Fruit fly (Drosophila melanogaster): ENCODE measurements around the gene CG15764.

The CG15764 gene

dm6 chrX:5900146-5901093 lies 31.5 kb downstream of the CG15764 start, which contains the start of gene Act5C (continued):
- TF ChIP-seq Eip75B (GFP tag; optimal IDR thresholded peaks at IDR 0.05) (peak; percentile 98), achi (GFP tag; optimal IDR thresholded peaks at IDR 0.05) (peak; percentile 96), fkh (GFP tag; optimal IDR thresholded peaks at IDR 0.05) (peak; percentile 38), CG8319 (GFP tag; optimal IDR thresholded peaks at IDR 0.05) (peak; percentile 93), CG11902 (GFP tag; optimal IDR thresholded peaks at IDR 0.05) (peak; percentile 93), Ets21C (GFP tag; optimal IDR thresholded peaks at IDR 0.05) (peak; percentile 92), CG11762 (GFP tag; optimal IDR thresholded peaks at IDR 0.05; ENCODE audit: insufficient read depth) (peak; percentile 92), Lpt (GFP tag; optimal IDR thresholded peaks at IDR 0.05) (peak; percentile 94), CG31627 (GFP tag; optimal IDR thresholded peaks at IDR 0.05) (peak; percentile 96), esn (GFP tag; optimal IDR thresholded peaks at IDR 0.05) (peak; percentile 98)

DNA sequence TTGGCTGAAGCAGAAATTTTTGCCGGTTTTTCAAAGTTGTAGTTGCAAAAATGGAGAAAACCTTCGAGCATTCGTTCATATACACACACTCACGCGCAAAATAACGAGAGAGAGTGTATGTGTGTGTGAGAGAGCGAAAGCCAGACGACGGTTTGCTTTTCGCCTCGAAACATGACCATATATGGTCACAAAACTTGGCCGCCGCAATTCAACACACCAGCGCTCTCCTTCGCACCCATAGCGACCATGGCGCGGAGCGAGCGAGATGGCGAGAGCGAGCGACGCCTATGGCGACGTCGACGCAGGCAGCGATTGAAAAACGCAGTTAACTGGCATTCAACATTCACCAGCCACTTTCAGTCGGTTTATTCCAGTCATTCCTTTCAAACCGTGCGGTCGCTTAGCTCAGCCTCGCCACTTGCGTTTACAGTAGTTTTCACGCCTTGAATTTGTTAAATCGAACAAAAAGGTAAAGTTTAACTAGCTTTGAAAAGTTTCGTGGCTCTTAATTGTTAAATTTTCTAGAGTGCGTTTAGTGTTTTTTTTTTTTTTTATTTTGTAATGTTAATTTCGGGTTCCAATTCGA lies 32.8 kb downstream of the CG15764 start:
- TF ChIP-seq CG6792 (GFP tag; optimal IDR thresholded peaks at IDR 0.05) = no peak
- peak; percentile 36 for TF ChIP-seq dsx (GFP tag; optimal IDR thresholded peaks at IDR 0.05; ENCODE audit: poor library complexity, severe bottlenecking)
- TF ChIP-seq Hr39 (GFP tag; optimal IDR thresholded peaks at IDR 0.05) = no peak
- peak; percentile 47 for TF ChIP-seq esn (GFP tag; optimal IDR thresholded peaks at IDR 0.05)
- no peak; the same call in 2 of the 3 replicates for TF ChIP-seq CG6163 (GFP tag; IDR thresholded peaks at IDR 0.05)
- TF ChIP-seq CG15336 (GFP tag; IDR thresholded peaks at IDR 0.05) = peak; percentile 41; the same call in 1 of the 2 replicates
- TF ChIP-seq CG3032 (tag; optimal IDR thresholded peaks at IDR 0.05) = no peak
- no peak for TF ChIP-seq Hr38 (GFP tag; optimal IDR thresholded peaks at IDR 0.05)
- peak; percentile 5 for TF ChIP-seq CG16779 (tag; optimal IDR thresholded peaks at IDR 0.05)
- peak; percentile 36 for TF ChIP-seq Sox14 (GFP tag; optimal IDR thresholded peaks at IDR 0.05)
- peak; percentile 20 for TF ChIP-seq CG8632 (GFP tag; optimal IDR thresholded peaks at IDR 0.05)
- TF ChIP-seq Lpt (GFP tag; optimal IDR thresholded peaks at IDR 0.05) = peak; percentile 12
- peak; percentile 5 for TF ChIP-seq CG34406 (GFP tag; optimal IDR thresholded peaks at IDR 0.05)
- peak; percentile 39 for TF ChIP-seq CG6808 (GFP tag; optimal IDR thresholded peaks at IDR 0.05)
- TF ChIP-seq Smox (GFP tag; optimal IDR thresholded peaks at IDR 0.05) = peak; percentile 14
- peak; percentile 74 for TF ChIP-seq CG6854 (GFP tag; optimal IDR thresholded peaks at IDR 0.05)
- no peak for TF ChIP-seq Hr4 (GFP tag; optimal IDR thresholded peaks at IDR 0.05)
- no peak for TF ChIP-seq CG10631 (GFP tag; optimal IDR thresholded peaks at IDR 0.05)
- TF ChIP-seq Eip78C (GFP tag) = peak; percentile 81
- TF ChIP-seq CG31627 (GFP tag; optimal IDR thresholded peaks at IDR 0.05) = no peak
- no peak for TF ChIP-seq Gug (GFP tag; IDR thresholded peaks at IDR 0.05)
- no peak for TF ChIP-seq CG11294 (GFP tag; IDR thresholded peaks at IDR 0.05)
- TF ChIP-seq vri (GFP tag; optimal IDR thresholded peaks at IDR 0.05) = peak; percentile 73
- TF ChIP-seq CG10669 (GFP tag; optimal IDR thresholded peaks at IDR 0.05) = peak; percentile 21
- TF ChIP-seq acj6 (GFP tag; optimal IDR thresholded peaks at IDR 0.05) = no peak
- TF ChIP-seq CG7368 (GFP tag; optimal IDR thresholded peaks at IDR 0.05) = peak; percentile 25
- peak; percentile 48 for TF ChIP-seq net (GFP tag; optimal IDR thresholded peaks at IDR 0.05)
- TF ChIP-seq OdsH (GFP tag; optimal IDR thresholded peaks at IDR 0.05) = peak; percentile 28
- TF ChIP-seq CG3919 (GFP tag; optimal IDR thresholded peaks at IDR 0.05) = peak; percentile 46
- TF ChIP-seq spab (GFP tag; optimal IDR thresholded peaks at IDR 0.05) = no peak
- no peak for TF ChIP-seq Ets21C (GFP tag; optimal IDR thresholded peaks at IDR 0.05)
- TF ChIP-seq topi (GFP tag; optimal IDR thresholded peaks at IDR 0.05) = peak; percentile 29
- TF ChIP-seq fd85E (GFP tag; optimal IDR thresholded peaks at IDR 0.05) = no peak
- peak; percentile 10 for TF ChIP-seq lz (GFP tag; optimal IDR thresholded peaks at IDR 0.05)
- no peak for TF ChIP-seq Eip93F (GFP tag; optimal IDR thresholded peaks at IDR 0.05)
- no peak for TF ChIP-seq fd59A (GFP tag; optimal IDR thresholded peaks at IDR 0.05)
- TF ChIP-seq pdm3 (GFP tag; optimal IDR thresholded peaks at IDR 0.05) = no peak
- TF ChIP-seq CG1621 (tag; optimal IDR thresholded peaks at IDR 0.05) = peak; percentile 43
- no peak for TF ChIP-seq CG11762 (GFP tag; optimal IDR thresholded peaks at IDR 0.05; ENCODE audit: insufficient read depth)
- TF ChIP-seq fkh (GFP tag; optimal IDR thresholded peaks at IDR 0.05) = peak; percentile 50
- TF ChIP-seq Eip75B (GFP tag; optimal IDR thresholded peaks at IDR 0.05) = peak; percentile 40
- no peak for TF ChIP-seq dac (GFP tag; optimal IDR thresholded peaks at IDR 0.05)
- TF ChIP-seq Ets96B (tag; optimal IDR thresholded peaks at IDR 0.05) = peak; percentile 5
- no peak for TF ChIP-seq CG11902 (GFP tag; optimal IDR thresholded peaks at IDR 0.05)

All from whole organism, prepupa.